Worm (Caenorhabditis elegans) whole organism, mixed stage, embryonic: Measurements from ENCODE around the gene F57C7.4.

Experiments used
- M03D4.4 ChIP-seq: sonication (generic microtip); optimal IDR thresholded peaks from 2 replicates; lab custom pipeline; 2017; ENCODE audit warnings: mild to moderate bottlenecking, missing genetic modification characterization, missing compliant biosample characterization
- bed-3 ChIP-seq: fragments of 200-800 bp; sonication (Bioruptor generic); optimal IDR thresholded peaks from 3 replicates; lab custom pipeline; 2018; ENCODE audit warnings: mild to moderate bottlenecking, missing genetic modification characterization, moderate library complexity, missing compliant biosample characterization
- ceh-39 ChIP-seq: fragments of 150-350 bp; optimal IDR thresholded peaks from 2 replicates; lab custom pipeline; 2014; ENCODE audit warnings: missing biosample characterization, missing genetic modification characterization
- ceh-43 ChIP-seq: fragments of 200-800 bp; sonication (Bioruptor generic); optimal IDR thresholded peaks from 2 replicates; lab custom pipeline; 2018; ENCODE audit warnings: mild to moderate bottlenecking, missing genetic modification characterization, moderate library complexity, missing compliant biosample characterization
- ceh-83 ChIP-seq: fragments of 200-800 bp; sonication (Bioruptor generic); optimal IDR thresholded peaks from 2 replicates; lab custom pipeline; 2018; ENCODE audit warnings: mild to moderate bottlenecking, missing genetic modification characterization, missing compliant biosample characterization
- ces-1 ChIP-seq: fragments of 150-350 bp; optimal IDR thresholded peaks from 2 replicates; lab custom pipeline; 2014; ENCODE audit warnings: missing biosample characterization, missing genetic modification reagents, missing genetic modification characterization
- cnd-1 ChIP-seq: fragments of 200-800 bp; sonication (Bioruptor generic); optimal IDR thresholded peaks from 2 replicates; lab custom pipeline; 2018; ENCODE audit warnings: mild to moderate bottlenecking, missing genetic modification characterization, missing compliant biosample characterization
- drap-1 ChIP-seq: fragments of 200-800 bp; sonication (Bioruptor generic); optimal IDR thresholded peaks from 3 replicates; lab custom pipeline; 2018; ENCODE audit warnings: mild to moderate bottlenecking, missing genetic modification characterization, missing compliant biosample characterization
- elt-3 ChIP-seq: fragments of 150-350 bp; optimal IDR thresholded peaks from 2 replicates; lab custom pipeline; 2014; ENCODE audit warnings: missing biosample characterization, missing genetic modification characterization
- flh-1 ChIP-seq: fragments of 200-800 bp; sonication (Bioruptor generic); optimal IDR thresholded peaks from 2 replicates; lab custom pipeline; 2018; ENCODE audit warnings: mild to moderate bottlenecking, missing genetic modification characterization, moderate library complexity, missing compliant biosample characterization
- ham-2 ChIP-seq: fragments of 200-800 bp; sonication (Bioruptor generic); optimal IDR thresholded peaks from 2 replicates; lab custom pipeline; 2018; ENCODE audit warnings: mild to moderate bottlenecking, missing genetic modification characterization, missing compliant biosample characterization
- hlh-1 ChIP-seq: fragments of 150-350 bp; optimal IDR thresholded peaks from 2 replicates; lab custom pipeline; 2014; ENCODE audit warnings: missing biosample characterization, missing genetic modification reagents, missing genetic modification characterization
- lin-13 ChIP-seq: fragments of 150-350 bp; optimal IDR thresholded peaks from 2 replicates; lab custom pipeline; 2014; ENCODE audit warnings: missing biosample characterization, missing genetic modification characterization
- lin-32 ChIP-seq: fragments of 200-800 bp; sonication (Bioruptor generic); optimal IDR thresholded peaks from 2 replicates; lab custom pipeline; 2018; ENCODE audit warnings: mild to moderate bottlenecking, missing genetic modification characterization, missing compliant biosample characterization
- lsy-2 ChIP-seq: fragments of 150-350 bp; optimal IDR thresholded peaks from 2 replicates; lab custom pipeline; 2014; ENCODE audit warnings: missing biosample characterization, missing genetic modification characterization
- mab-5 ChIP-seq: fragments of 150-350 bp; optimal IDR thresholded peaks from 2 replicates; lab custom pipeline; 2014; ENCODE audit warnings: missing biosample characterization, missing genetic modification characterization
- mep-1 ChIP-seq: fragments of 150-350 bp; optimal IDR thresholded peaks from 2 replicates; lab custom pipeline; 2017; ENCODE audit warnings: missing biosample characterization, missing genetic modification reagents, missing genetic modification characterization, inconsistent platforms
- mls-2 ChIP-seq: sonication (generic microtip); optimal IDR thresholded peaks from 2 replicates; lab custom pipeline; 2016; ENCODE audit warnings: mild to moderate bottlenecking, missing genetic modification characterization, moderate library complexity, missing compliant biosample characterization
- nhr-12 ChIP-seq: fragments of 150-350 bp; optimal IDR thresholded peaks from 2 replicates; lab custom pipeline; 2014; ENCODE audit warnings: missing biosample characterization, missing genetic modification characterization
- nhr-2 ChIP-seq: fragments of 150-350 bp; optimal IDR thresholded peaks from 2 replicates; lab custom pipeline; 2014; ENCODE audit warnings: missing biosample characterization, missing genetic modification characterization
- nhr-237 ChIP-seq: fragments of 150-350 bp; optimal IDR thresholded peaks from 2 replicates; lab custom pipeline; 2014; ENCODE audit warnings: missing biosample characterization, missing genetic modification characterization
- nhr-28 ChIP-seq: fragments of 150-350 bp; optimal IDR thresholded peaks from 2 replicates; lab custom pipeline; 2014; ENCODE audit warnings: missing biosample characterization, missing genetic modification characterization
- nhr-76 ChIP-seq: sonication (generic microtip); optimal IDR thresholded peaks from 2 replicates; lab custom pipeline; 2017; ENCODE audit warnings: missing biosample characterization, missing genetic modification characterization
- pha-4 ChIP-seq: fragments of 150-350 bp; optimal IDR thresholded peaks from 2 replicates; lab custom pipeline; 2018; ENCODE audit warnings: missing biosample characterization, missing genetic modification reagents, missing genetic modification characterization
- sem-2 ChIP-seq: fragments of 200-800 bp; sonication (Bioruptor generic); optimal IDR thresholded peaks from 2 replicates; lab custom pipeline; 2018; ENCODE audit warnings: mild to moderate bottlenecking, missing genetic modification characterization, missing compliant biosample characterization
- snpc-4 ChIP-seq: fragments of 150-350 bp; optimal IDR thresholded peaks from 2 replicates; lab custom pipeline; 2014; ENCODE audit warnings: missing biosample characterization, missing genetic modification characterization
- sptf-1 ChIP-seq: sonication (generic microtip); optimal IDR thresholded peaks from 2 replicates; lab custom pipeline; 2017; ENCODE audit warnings: mild to moderate bottlenecking, missing genetic modification characterization, moderate library complexity, missing compliant biosample characterization
- tbx-8 ChIP-seq: fragments of 200-800 bp; sonication (Bioruptor generic); optimal IDR thresholded peaks from 2 replicates; lab custom pipeline; 2018; ENCODE audit warnings: mild to moderate bottlenecking, missing genetic modification characterization, moderate library complexity, missing compliant biosample characterization
- unc-120 ChIP-seq: sonication (generic microtip); optimal IDR thresholded peaks from 2 replicates; lab custom pipeline; 2017; ENCODE audit warnings: missing genetic modification characterization, missing compliant biosample characterization; ENCODE audit not compliant: poor library complexity, severe bottlenecking
- unc-39 ChIP-seq: fragments of 150-350 bp; optimal IDR thresholded peaks from 2 replicates; lab custom pipeline; 2014; ENCODE audit warnings: missing biosample characterization, missing genetic modification characterization
- unc-62 ChIP-seq: fragments of 150-350 bp; optimal IDR thresholded peaks from 2 replicates; lab custom pipeline; 2014; ENCODE audit warnings: missing biosample characterization, missing genetic modification reagents, missing genetic modification characterization
- ztf-11 ChIP-seq: fragments of 150-350 bp; optimal IDR thresholded peaks from 2 replicates; lab custom pipeline; 2014; ENCODE audit warnings: missing biosample characterization, missing genetic modification characterization

Gene F57C7.4

DNA sequence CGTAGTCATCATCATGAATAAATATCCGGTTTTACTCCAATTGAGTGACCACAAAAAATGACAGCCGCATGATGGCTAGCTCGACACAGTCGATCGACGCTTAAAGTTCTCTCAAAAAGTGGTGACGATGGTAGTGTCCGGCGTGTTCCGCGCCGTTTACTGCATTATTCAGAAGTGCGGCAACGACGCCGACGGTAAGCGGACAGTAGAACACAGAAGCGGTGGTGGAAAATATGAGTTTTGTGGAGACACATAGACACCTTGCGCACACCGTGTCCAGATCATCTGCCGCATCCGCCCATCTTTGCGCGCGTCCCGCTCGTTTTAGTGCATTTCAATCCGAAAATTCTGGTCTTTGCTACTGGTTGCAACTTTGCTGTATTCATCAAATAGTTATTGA, 30.2 kb downstream of the F57C7.4 start, which contains the start of gene F59F5.7:
Gene F59F5.7 (plus strand): TSS at position 301 of the 400 bp plus-strand sequence.
- TF ChIP-seq cnd-1 (tag; lab: Kevin White, UChicago) = no peak
- TF ChIP-seq ceh-43 (GFP tag; lab: Kevin White, UChicago) = no peak
- no peak for TF ChIP-seq unc-62 (GFP tag; lab: Kevin White, UChicago)
- no peak for TF ChIP-seq ceh-83 (GFP tag; lab: Kevin White, UChicago)
- no peak for TF ChIP-seq nhr-237 (tag; lab: Kevin White, UChicago)
- TF ChIP-seq nhr-2 (tag; lab: Kevin White, UChicago) = no peak

DNA sequence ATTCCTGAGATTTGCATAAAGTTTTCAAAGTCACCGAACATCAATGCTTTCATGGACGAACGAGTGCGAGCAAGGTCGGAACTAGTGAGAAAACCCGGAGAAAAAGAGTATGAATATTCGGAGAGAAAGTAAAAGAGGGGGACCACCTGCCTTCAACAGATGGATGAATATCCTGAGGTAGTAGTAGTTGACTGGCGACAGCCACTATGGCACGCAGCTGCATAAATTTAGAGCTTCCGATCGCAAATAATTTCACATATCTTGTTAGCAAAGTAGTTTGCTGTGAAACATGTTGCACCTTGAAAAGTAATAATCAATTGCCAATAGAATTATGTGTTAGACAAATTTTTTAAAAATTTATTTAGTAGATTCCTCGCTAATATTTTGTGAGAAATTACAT, 32.6 kb downstream of the F57C7.4 start:
- TF ChIP-seq unc-120 (tag; lab: Kevin White, UChicago) = peak; percentile 31
- no peak for TF ChIP-seq tbx-8
- peak; percentile 52 for TF ChIP-seq lin-32 (GFP tag; lab: Kevin White, UChicago)
- TF ChIP-seq cnd-1 (tag; lab: Kevin White, UChicago) = no peak
- TF ChIP-seq drap-1 (GFP tag; lab: Kevin White, UChicago) = no peak
- no peak for TF ChIP-seq ceh-43 (GFP tag; lab: Kevin White, UChicago)
- peak; percentile 42 for TF ChIP-seq hlh-1 (tag; lab: Kevin White, UChicago)

DNA sequence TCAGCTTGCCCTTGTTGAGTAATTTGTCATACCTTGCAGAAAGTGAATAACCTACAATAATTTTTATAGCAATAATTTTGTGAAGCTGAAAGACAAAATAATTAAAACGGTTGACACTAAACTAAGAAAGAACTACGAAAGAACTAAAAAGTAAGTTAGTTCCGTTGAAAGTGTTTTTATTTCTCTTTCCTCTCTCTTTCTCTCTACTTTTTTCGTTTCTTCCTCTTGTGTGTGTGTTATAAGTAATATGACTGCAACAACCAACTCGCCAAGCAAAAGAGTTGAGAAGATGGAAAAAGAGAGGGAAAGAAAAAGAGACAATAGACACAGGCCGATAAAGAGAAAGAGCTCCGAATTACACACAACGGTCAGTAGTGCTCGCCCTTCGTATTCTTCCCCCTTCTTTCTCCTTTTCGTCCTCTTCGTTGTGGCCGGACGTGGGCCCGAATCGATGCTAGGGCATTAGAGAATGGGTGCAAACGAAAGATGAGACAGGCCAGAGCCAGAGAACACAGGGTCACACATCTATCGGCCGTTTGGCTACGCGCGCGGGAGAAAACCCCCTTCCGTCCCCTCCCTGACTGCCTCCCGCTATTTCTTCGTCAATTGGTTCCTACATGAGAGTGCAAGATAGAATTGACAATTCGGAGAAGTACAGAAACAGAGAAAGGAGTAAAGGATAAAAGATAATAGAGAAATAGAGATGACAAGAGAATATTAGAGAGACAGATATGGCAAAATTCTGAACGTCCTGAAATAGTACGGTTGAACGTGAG, 34.0 kb downstream of the F57C7.4 start, which contains the start of gene syd-2:
Gene syd-2 (minus strand): TSS at position 51 of the 776 bp plus-strand sequence.
- no peak for TF ChIP-seq snpc-4 (tag; lab: Kevin White, UChicago)
- no peak for TF ChIP-seq nhr-237 (tag; lab: Kevin White, UChicago)
- no peak for TF ChIP-seq elt-3
- peak; percentile 2 for TF ChIP-seq unc-39
- TF ChIP-seq nhr-28 (tag; lab: Kevin White, UChicago) = no peak
- TF ChIP-seq lin-13 = peak; percentile 28
- peak; percentile 37 for TF ChIP-seq ceh-39 (tag; lab: Kevin White, UChicago)
- TF ChIP-seq drap-1 (GFP tag; lab: Kevin White, UChicago) = peak; percentile 82
- TF ChIP-seq tbx-8 = peak; percentile 9
- peak; percentile 81 for TF ChIP-seq cnd-1 (tag; lab: Kevin White, UChicago)
- TF ChIP-seq lin-32 (GFP tag; lab: Kevin White, UChicago) = no peak
- no peak for TF ChIP-seq bed-3 (GFP tag; lab: Kevin White, UChicago)
- TF ChIP-seq unc-62 (GFP tag; lab: Kevin White, UChicago) = peak; percentile 68
- TF ChIP-seq ceh-43 (GFP tag; lab: Kevin White, UChicago) = no peak
- TF ChIP-seq mep-1 (tag; lab: Kevin White, UChicago) = peak; percentile 79
- peak; percentile 62 for TF ChIP-seq M03D4.4 (tag; lab: Kevin White, UChicago)
- peak; percentile 64 for TF ChIP-seq ztf-11 (tag; lab: Kevin White, UChicago)
- no peak for TF ChIP-seq mab-5 (tag; lab: Kevin White, UChicago)
- TF ChIP-seq nhr-2 (tag; lab: Kevin White, UChicago) = peak; percentile 99
- peak; percentile 89 for TF ChIP-seq mls-2 (tag; lab: Kevin White, UChicago)
- peak; percentile 39 for TF ChIP-seq sem-2
- TF ChIP-seq unc-120 (tag; lab: Kevin White, UChicago) = peak; percentile 93
- peak; percentile 46 for TF ChIP-seq pha-4 (tag; lab: Kevin White, UChicago)
- peak; percentile 56 for TF ChIP-seq ces-1 (GFP tag; lab: Kevin White, UChicago)
- no peak for TF ChIP-seq ceh-83 (GFP tag; lab: Kevin White, UChicago)
- peak; percentile 85 for TF ChIP-seq ham-2
- TF ChIP-seq sptf-1 (tag; lab: Kevin White, UChicago) = peak; percentile 83
- TF ChIP-seq nhr-76 (tag; lab: Kevin White, UChicago) = no peak
- TF ChIP-seq nhr-12 (tag; lab: Kevin White, UChicago) = no peak
- TF ChIP-seq hlh-1 (tag; lab: Kevin White, UChicago) = peak; percentile 54
- TF ChIP-seq flh-1 (GFP tag; lab: Kevin White, UChicago) = no peak
- peak; percentile 15 for TF ChIP-seq lsy-2

DNA sequence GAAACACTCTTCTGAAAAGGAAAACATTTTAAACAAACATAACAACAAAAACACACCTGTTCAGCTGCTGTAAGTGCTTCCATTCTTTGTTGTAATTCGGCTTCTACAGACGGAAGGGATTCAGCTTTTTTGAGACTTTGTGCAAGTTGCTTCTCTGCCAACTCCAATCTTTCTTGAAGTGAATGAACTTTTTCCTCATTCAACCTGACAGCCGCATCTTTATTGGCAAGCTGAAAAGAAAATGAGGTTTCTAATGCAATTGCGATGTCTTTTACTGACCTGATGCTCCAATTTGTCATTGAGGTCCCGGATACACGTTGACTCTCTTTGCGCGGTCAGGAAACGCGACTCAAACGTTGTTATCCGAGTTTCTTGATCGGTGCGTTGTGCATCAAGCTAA, 36.3 kb downstream of the F57C7.4 start:
- TF ChIP-seq sptf-1 (tag; lab: Kevin White, UChicago) (no peak), ces-1 (GFP tag; lab: Kevin White, UChicago) (peak; percentile 6)
- TF ChIP-seq, all 35 proteins: peak for 1
